Worm (Caenorhabditis elegans) whole organism, L1 larva: Measurements from ENCODE around the gene W02C12.2.

Experiments used
- C04F5.9 ChIP-seq: sonication (generic microtip); optimal IDR thresholded peaks from 2 replicates; lab custom pipeline; 2016; ENCODE audit warnings: missing genetic modification characterization, missing compliant biosample characterization
- C16A3.4 ChIP-seq: fragments of 150-350 bp; optimal IDR thresholded peaks from 2 replicates; lab custom pipeline; 2014; ENCODE audit warnings: missing biosample characterization, missing genetic modification characterization
- Y116A8C.19 ChIP-seq: sonication (generic microtip); optimal IDR thresholded peaks from 2 replicates; lab custom pipeline; 2016; ENCODE audit warnings: missing compliant biosample characterization, missing genetic modification characterization, borderline replicate concordance
- aha-1 ChIP-seq: fragments of 150-350 bp; optimal IDR thresholded peaks from 2 replicates; lab custom pipeline; 2014; ENCODE audit warnings: missing biosample characterization, missing genetic modification characterization
- alr-1 ChIP-seq: fragments of 200-800 bp; sonication (Bioruptor generic); optimal IDR thresholded peaks from 2 replicates; lab custom pipeline; 2018; ENCODE audit warnings: borderline replicate concordance, mild to moderate bottlenecking, missing genetic modification characterization, missing compliant biosample characterization
- aly-2 ChIP-seq: fragments of 150-350 bp; optimal IDR thresholded peaks from 2 replicates; lab custom pipeline; 2014; ENCODE audit warnings: missing biosample characterization, missing genetic modification characterization
- blmp-1 ChIP-seq: fragments of 150-350 bp; optimal IDR thresholded peaks from 2 replicates; lab custom pipeline; 2014; ENCODE audit warnings: missing biosample characterization, missing genetic modification characterization
- ceh-8 ChIP-seq: fragments of 200-800 bp; sonication (Bioruptor generic); optimal IDR thresholded peaks from 2 replicates; lab custom pipeline; 2018; ENCODE audit warnings: mild to moderate bottlenecking, missing genetic modification characterization, moderate library complexity, missing compliant biosample characterization
- ceh-90 ChIP-seq: sonication (generic microtip); optimal IDR thresholded peaks from 2 replicates; lab custom pipeline; 2016; ENCODE audit warnings: missing genetic modification characterization, missing compliant biosample characterization
- ces-1 ChIP-seq: fragments of 150-350 bp; optimal IDR thresholded peaks from 2 replicates; lab custom pipeline; 2014; ENCODE audit warnings: missing biosample characterization, missing genetic modification reagents, missing genetic modification characterization
- dpl-1 ChIP-seq, 3 experiments: fragments of 150-350 bp in 2 of 3; sonication (generic microtip) in 1 of 3; optimal IDR thresholded peaks; 2 replicates each; lab custom pipeline; 2014 to 2017; ENCODE audit warnings: missing biosample characterization in 3 of 3, missing genetic modification characterization in 3 of 3, missing genetic modification reagents in 3 of 3
- dsc-1 ChIP-seq: sonication (generic microtip); optimal IDR thresholded peaks from 2 replicates; lab custom pipeline; 2016; ENCODE audit warnings: mild to moderate bottlenecking, missing genetic modification characterization, missing compliant biosample characterization
- efl-1 ChIP-seq, 4 experiments: fragments of 150-350 bp; optimal IDR thresholded peaks in 3 of 4; peaks in 1 of 4; 1 replicate in 1 of 4; 2 replicates in 3 of 4; lab custom pipeline; 2014; ENCODE audit warnings: missing biosample characterization in 2 of 4, missing genetic modification characterization in 2 of 4, missing genetic modification reagents in 2 of 4
- efl-3 ChIP-seq: fragments of 200-800 bp; sonication (Bioruptor generic); optimal IDR thresholded peaks from 2 replicates; lab custom pipeline; 2018; ENCODE audit warnings: mild to moderate bottlenecking, missing genetic modification characterization, missing compliant biosample characterization
- egl-27 ChIP-seq, 2 experiments: fragments of 150-350 bp in 1 of 2; sonication (generic microtip); optimal IDR thresholded peaks; 3 replicates each; lab custom pipeline; 2017 to 2018; ENCODE audit warnings: missing biosample characterization in 2 of 2, missing genetic modification characterization in 2 of 2, missing genetic modification reagents in 2 of 2
- elt-2 ChIP-seq: sonication (generic microtip); optimal IDR thresholded peaks from 2 replicates; lab custom pipeline; 2016; ENCODE audit warnings: missing genetic modification characterization, mild to moderate bottlenecking, inconsistent platforms, missing compliant biosample characterization, missing genetic modification reagents
- elt-3 ChIP-seq, 6 experiments: fragments of 150-350 bp in 1 of 6; sonication (generic microtip); optimal IDR thresholded peaks; 2 replicates each; lab custom pipeline; 2017 to 2018; ENCODE audit warnings: missing biosample characterization in 6 of 6, missing genetic modification characterization in 6 of 6, inconsistent platforms in 1 of 6
- fkh-10 ChIP-seq: sonication (generic microtip); optimal IDR thresholded peaks from 2 replicates; lab custom pipeline; 2017; ENCODE audit warnings: missing biosample characterization, missing genetic modification reagents, missing genetic modification characterization
- fkh-8 ChIP-seq: sonication (generic microtip); optimal IDR thresholded peaks from 2 replicates; lab custom pipeline; 2016; ENCODE audit warnings: mild to moderate bottlenecking, missing genetic modification characterization, missing compliant biosample characterization
- hpl-2 ChIP-seq: fragments of 150-350 bp; optimal IDR thresholded peaks from 2 replicates; lab custom pipeline; 2014; ENCODE audit warnings: missing biosample characterization, missing genetic modification reagents, missing genetic modification characterization
- irx-1 ChIP-seq: sonication (generic microtip); optimal IDR thresholded peaks from 2 replicates; lab custom pipeline; 2016; ENCODE audit warnings: missing genetic modification characterization, missing compliant biosample characterization
- lin-15B ChIP-seq: fragments of 150-350 bp; sonication (generic microtip); optimal IDR thresholded peaks from 3 replicates; lab custom pipeline; 2014; ENCODE audit warnings: missing biosample characterization, missing genetic modification characterization
- lin-35 ChIP-seq, 2 experiments: fragments of 150-350 bp; optimal IDR thresholded peaks; 2 replicates each; lab custom pipeline; 2014; ENCODE audit warnings: missing biosample characterization in 2 of 2, missing genetic modification characterization in 2 of 2, missing genetic modification reagents in 2 of 2
- lin-39 ChIP-seq: fragments of 150-350 bp; optimal IDR thresholded peaks from 2 replicates; lab custom pipeline; 2014; ENCODE audit warnings: missing biosample characterization, missing genetic modification reagents, missing genetic modification characterization
- lir-3 ChIP-seq: sonication (generic microtip); optimal IDR thresholded peaks from 2 replicates; lab custom pipeline; 2016; ENCODE audit warnings: mild to moderate bottlenecking, missing genetic modification characterization, moderate library complexity, missing compliant biosample characterization; ENCODE audit not compliant: poor library complexity
- lsy-2 ChIP-seq, 2 experiments: fragments of 150-350 bp; optimal IDR thresholded peaks; 2 replicates each; lab custom pipeline; 2014; ENCODE audit warnings: missing biosample characterization in 2 of 2, missing genetic modification characterization in 2 of 2
- mab-9 ChIP-seq: fragments of 200-800 bp; sonication (Bioruptor generic); IDR thresholded peaks from 2 replicates; pipeline ENCODE4 v1.3.6; 2022; ENCODE audit warnings: missing genetic modification reagents, missing genetic modification characterization, missing compliant biosample characterization
- mdl-1 ChIP-seq, 2 experiments: fragments of 150-350 bp; optimal IDR thresholded peaks; 2 replicates each; lab custom pipeline; 2014 to 2017; ENCODE audit warnings: missing biosample characterization in 2 of 2, missing genetic modification characterization in 2 of 2, inconsistent platforms in 1 of 2
- mef-2 ChIP-seq: fragments of 150-350 bp; optimal IDR thresholded peaks from 2 replicates; lab custom pipeline; 2014; ENCODE audit warnings: missing biosample characterization, missing genetic modification characterization
- mep-1 ChIP-seq: fragments of 150-350 bp; optimal IDR thresholded peaks from 2 replicates; lab custom pipeline; 2014; ENCODE audit warnings: missing biosample characterization, missing genetic modification characterization
- nhr-11 ChIP-seq: fragments of 150-350 bp; optimal IDR thresholded peaks from 2 replicates; lab custom pipeline; 2014; ENCODE audit warnings: missing biosample characterization, missing genetic modification characterization
- nhr-237 ChIP-seq: fragments of 150-350 bp; optimal IDR thresholded peaks from 2 replicates; lab custom pipeline; 2014; ENCODE audit warnings: missing biosample characterization, missing genetic modification characterization
- nhr-84 ChIP-seq: sonication (generic microtip); optimal IDR thresholded peaks from 2 replicates; lab custom pipeline; 2017; ENCODE audit warnings: missing biosample characterization, missing genetic modification characterization
- nhr-85 ChIP-seq: sonication (generic microtip); peaks from one replicate; lab custom pipeline; 2016; ENCODE audit warnings: missing genetic modification characterization, inconsistent platforms, missing compliant biosample characterization
- nhr-90 ChIP-seq: sonication (generic microtip); optimal IDR thresholded peaks from 2 replicates; lab custom pipeline; 2016; ENCODE audit warnings: mild to moderate bottlenecking, missing genetic modification characterization, missing compliant biosample characterization; ENCODE audit not compliant: poor library complexity
- pag-3 ChIP-seq: sonication (generic microtip); optimal IDR thresholded peaks from 2 replicates; lab custom pipeline; 2017; ENCODE audit warnings: missing genetic modification characterization, mild to moderate bottlenecking, missing compliant biosample characterization, antibody characterized with exemption, borderline replicate concordance; ENCODE audit not compliant: insufficient read depth
- pqm-1 ChIP-seq: sonication (generic microtip); optimal IDR thresholded peaks from 3 replicates; lab custom pipeline; 2017; ENCODE audit warnings: missing biosample characterization, missing genetic modification characterization
- snpc-4 ChIP-seq: fragments of 150-350 bp; optimal IDR thresholded peaks from 2 replicates; lab custom pipeline; 2014; ENCODE audit warnings: missing biosample characterization, missing genetic modification characterization
- tbx-2 ChIP-seq: sonication (generic microtip); optimal IDR thresholded peaks from 2 replicates; lab custom pipeline; 2016; ENCODE audit warnings: missing genetic modification characterization, missing compliant biosample characterization
- tlp-1 ChIP-seq: fragments of 150-350 bp; optimal IDR thresholded peaks from 2 replicates; lab custom pipeline; 2014; ENCODE audit warnings: missing biosample characterization, missing genetic modification characterization
- unc-130 ChIP-seq: fragments of 150-350 bp; optimal IDR thresholded peaks from 2 replicates; lab custom pipeline; 2017; ENCODE audit warnings: missing biosample characterization, missing genetic modification characterization, inconsistent platforms
- unc-30 ChIP-seq: sonication (generic microtip); optimal IDR thresholded peaks from 2 replicates; lab custom pipeline; 2017; ENCODE audit warnings: missing biosample characterization, missing genetic modification characterization
- unc-62 ChIP-seq: fragments of 150-350 bp; optimal IDR thresholded peaks from 2 replicates; lab custom pipeline; 2014; ENCODE audit warnings: missing biosample characterization, missing genetic modification reagents, missing genetic modification characterization
- unc-86 ChIP-seq: sonication (generic microtip); optimal IDR thresholded peaks from 2 replicates; lab custom pipeline; 2016; ENCODE audit warnings: missing genetic modification characterization, missing compliant biosample characterization
- unc-98 ChIP-seq: fragments of 200-800 bp; sonication (Bioruptor generic); IDR thresholded peaks from 2 replicates; pipeline ENCODE4 v1.3.6; 2022; ENCODE audit warnings: missing genetic modification characterization, missing compliant biosample characterization
- vab-15 ChIP-seq: sonication (generic microtip); optimal IDR thresholded peaks from 2 replicates; lab custom pipeline; 2017; ENCODE audit warnings: missing genotype, mild to moderate bottlenecking, missing genetic modification characterization, missing compliant biosample characterization
- xbp-1 ChIP-seq: sonication (generic microtip); optimal IDR thresholded peaks from 2 replicates; lab custom pipeline; 2016; ENCODE audit warnings: missing genetic modification characterization, missing compliant biosample characterization
- zag-1 ChIP-seq: fragments of 150-350 bp; optimal IDR thresholded peaks from 2 replicates; lab custom pipeline; 2014; ENCODE audit warnings: missing biosample characterization, missing genetic modification characterization
- ztf-11 ChIP-seq, 2 experiments: sonication (generic microtip); optimal IDR thresholded peaks; 2 replicates each; lab custom pipeline; 2016 to 2017; ENCODE audit warnings: missing genetic modification characterization in 2 of 2, missing biosample characterization in 1 of 2, missing compliant biosample characterization in 1 of 2

The W02C12.2 gene

DNA sequence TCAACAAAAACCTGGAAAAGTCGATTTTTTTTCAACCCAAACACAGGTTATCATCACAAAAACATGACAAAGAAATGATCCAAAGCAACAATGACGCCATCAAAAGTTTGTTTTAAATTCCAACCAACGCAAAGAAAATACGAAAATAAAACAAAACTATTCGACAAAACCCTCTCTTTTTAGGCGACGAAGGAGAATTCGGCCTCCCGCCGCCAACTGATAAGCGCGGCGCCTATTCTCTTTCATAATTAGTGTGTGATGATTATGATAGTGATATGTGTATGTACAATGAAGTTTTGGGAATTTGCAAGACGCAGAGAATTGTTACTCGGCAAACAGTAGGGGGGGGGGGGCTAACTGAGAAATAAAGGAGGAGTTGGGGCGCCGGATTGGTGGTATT lies 21.5 kb upstream of the W02C12.2 start:
- TF ChIP-seq efl-1 (optimal IDR thresholded peaks at IDR 0.05; lab: Kevin White, UChicago) (no peak), efl-1 (GFP tag; optimal IDR thresholded peaks at IDR 0.05 in 1 of 2; lab: Kevin White, UChicago) (peak in 1 of 2 experiments; percentile 50), elt-2 (peak; percentile 63), snpc-4 (tag; lab: Kevin White, UChicago) (no peak), elt-3 (tag; optimal IDR thresholded peaks at IDR 0.05; lab: Kevin White, UChicago) (peak in 1 of 6 experiments; percentile 27), Y116A8C.19 (tag; lab: Kevin White, UChicago) (no peak), tbx-2 (tag; lab: Kevin White, UChicago) (no peak), lin-35 (GFP tag; optimal IDR thresholded peaks at IDR 0.05; lab: Kevin White, UChicago) (peak in 1 of 2 experiments; percentile 44), blmp-1 (tag; lab: Kevin White, UChicago) (peak; percentile 57)

DNA sequence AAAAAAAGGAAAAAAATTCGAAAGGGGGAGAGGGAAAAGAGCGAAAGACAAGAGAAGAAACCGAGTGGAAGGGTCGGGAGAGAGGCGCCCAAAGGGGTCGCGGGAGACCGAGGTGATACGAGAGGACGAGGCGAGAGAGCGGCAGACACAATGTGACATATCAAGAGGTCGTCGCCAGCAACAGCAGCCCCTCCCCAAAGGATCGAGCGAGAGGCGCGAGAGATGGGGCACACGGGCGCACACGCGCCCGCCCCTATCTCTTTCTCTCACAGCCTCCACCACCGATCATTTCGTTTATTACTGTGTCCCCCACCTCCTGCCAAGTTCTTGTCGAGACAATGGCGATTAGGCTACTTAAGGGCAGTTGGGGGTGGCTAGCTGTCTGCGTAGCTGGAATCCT lies 20.4 kb upstream of the W02C12.2 start:
- TF ChIP-seq nhr-90 (tag; lab: Kevin White, UChicago) (peak; percentile 72), pqm-1 (tag; lab: Kevin White, UChicago) (no peak), unc-130 (peak; percentile 76), xbp-1 (tag; lab: Kevin White, UChicago) (peak; percentile 53), unc-30 (no peak), pag-3 (tag; lab: Kevin White, UChicago) (no peak), aly-2 (tag; lab: Kevin White, UChicago) (no peak), vab-15 (tag; lab: Kevin White, UChicago) (no peak), C16A3.4 (peak; percentile 72), unc-62 (GFP tag; lab: Kevin White, UChicago) (no peak), unc-86 (tag; lab: Kevin White, UChicago) (no peak), zag-1 (tag; lab: Kevin White, UChicago) (no peak), nhr-237 (tag; lab: Kevin White, UChicago) (peak; percentile 19), lin-15B (tag; lab: Kevin White, UChicago) (no peak), tbx-2 (tag; lab: Kevin White, UChicago) (peak; percentile 82), mab-9 (GFP tag; lab: Robert Waterston, UW) (no peak), nhr-11 (tag; lab: Kevin White, UChicago) (no peak), dpl-1 (GFP tag; optimal IDR thresholded peaks at IDR 0.05; lab: Kevin White, UChicago) (peak in 2 of 3 experiments; percentile 21 to 36), dsc-1 (tag; lab: Kevin White, UChicago) (peak; percentile 35), ceh-90 (no peak), C04F5.9 (tag; lab: Kevin White, UChicago) (no peak), efl-3 (GFP tag; lab: Kevin White, UChicago) (no peak), Y116A8C.19 (tag; lab: Kevin White, UChicago) (no peak), snpc-4 (tag; lab: Kevin White, UChicago) (no peak), ces-1 (GFP tag; lab: Kevin White, UChicago) (no peak), mep-1 (tag; lab: Kevin White, UChicago) (peak; percentile 37), fkh-10 (GFP tag; lab: Kevin White, UChicago) (no peak), mdl-1 (tag; optimal IDR thresholded peaks at IDR 0.05; lab: Kevin White, UChicago) (peak; percentile 16 to 75), mef-2 (no peak), fkh-8 (tag; lab: Kevin White, UChicago) (no peak), hpl-2 (GFP tag; lab: Kevin White, UChicago) (peak; percentile 9), egl-27 (tag; optimal IDR thresholded peaks at IDR 0.05; lab: Kevin White, UChicago) (no peak), ztf-11 (tag; optimal IDR thresholded peaks at IDR 0.05; lab: Kevin White, UChicago) (no peak), blmp-1 (tag; lab: Kevin White, UChicago) (peak; percentile 64), nhr-85 (tag; lab: Kevin White, UChicago) (peak; percentile 92), unc-98 (GFP tag; lab: Robert Waterston, UW) (no peak), lir-3 (no peak), elt-3 (tag; optimal IDR thresholded peaks at IDR 0.05; lab: Kevin White, UChicago) (peak in 4 of 6 experiments; percentile 27 to 64 (median 37)), irx-1 (tag; lab: Kevin White, UChicago) (peak; percentile 15), lsy-2 (tag; optimal IDR thresholded peaks at IDR 0.05; lab: Kevin White, UChicago) (peak; percentile 13 to 66), aha-1 (no peak), nhr-84 (tag; lab: Kevin White, UChicago) (no peak), ceh-8 (peak; percentile 37), alr-1 (no peak), efl-1 (optimal IDR thresholded peaks at IDR 0.05; lab: Kevin White, UChicago) (peak; percentile 51 to 60), efl-1 (GFP tag; optimal IDR thresholded peaks at IDR 0.05 in 1 of 2; lab: Kevin White, UChicago) (peak in 1 of 2 experiments; percentile 95), lin-39 (tag; lab: Kevin White, UChicago) (no peak), tlp-1 (tag; lab: Kevin White, UChicago) (no peak)
